Worm (Caenorhabditis elegans) whole organism, early embryonic: ENCODE results near the gene srx-33.

Source experiments
- B0310.2 ChIP-seq: sonication (generic microtip); optimal IDR thresholded peaks from 2 replicates; lab custom pipeline; 2016; ENCODE audit warnings: mild to moderate bottlenecking, missing genetic modification characterization, missing compliant biosample characterization
- F13C5.2 ChIP-seq: sonication (generic microtip); optimal IDR thresholded peaks from 2 replicates; lab custom pipeline; 2017; ENCODE audit warnings: mild to moderate bottlenecking, missing genetic modification characterization, inconsistent platforms, missing compliant biosample characterization
- aly-1 ChIP-seq: sonication (generic microtip); optimal IDR thresholded peaks from 2 replicates; lab custom pipeline; 2016; ENCODE audit warnings: missing genetic modification characterization, missing compliant biosample characterization
- ama-1 ChIP-seq: fragments of 150-350 bp; optimal IDR thresholded peaks from 2 replicates; lab custom pipeline; 2014
- ceh-13 ChIP-seq: fragments of 200-800 bp; sonication (Bioruptor generic); optimal IDR thresholded peaks from 2 replicates; lab custom pipeline; 2018; ENCODE audit warnings: mild to moderate bottlenecking, missing genetic modification characterization, missing compliant biosample characterization
- ceh-36 ChIP-seq: sonication (generic microtip); optimal IDR thresholded peaks from 2 replicates; lab custom pipeline; 2016; ENCODE audit warnings: missing genetic modification characterization, inconsistent platforms, missing compliant biosample characterization
- ets-7 ChIP-seq: sonication (generic microtip); optimal IDR thresholded peaks from 2 replicates; lab custom pipeline; 2016; ENCODE audit warnings: missing genotype, missing genetic modification characterization, missing compliant biosample characterization
- flt-1 ChIP-seq: fragments of 200-800 bp; sonication (Bioruptor generic); IDR thresholded peaks from 2 replicates; pipeline ENCODE4 v1.3.6; 2022; ENCODE audit warnings: missing genetic modification characterization, missing compliant biosample characterization
- hmbx-1 ChIP-seq: sonication (generic microtip); optimal IDR thresholded peaks from 2 replicates; lab custom pipeline; 2016; ENCODE audit warnings: mild to moderate bottlenecking, missing genetic modification characterization, missing compliant biosample characterization
- hmg-4 ChIP-seq: fragments of 200-800 bp; sonication (Bioruptor generic); optimal IDR thresholded peaks from 2 replicates; lab custom pipeline; 2018; ENCODE audit warnings: mild to moderate bottlenecking, missing genetic modification characterization, missing compliant biosample characterization
- hnd-1 ChIP-seq: sonication (generic microtip); optimal IDR thresholded peaks from 2 replicates; lab custom pipeline; 2016; ENCODE audit warnings: missing genetic modification characterization, missing compliant biosample characterization
- pes-1 ChIP-seq: fragments of 200-800 bp; sonication (Bioruptor generic); IDR thresholded peaks from 2 replicates; pipeline ENCODE4 v1.3.6; 2022; ENCODE audit warnings: missing genetic modification reagents, missing genetic modification characterization, missing compliant biosample characterization
- scrt-1 ChIP-seq: fragments of 200-800 bp; sonication (Bioruptor generic); IDR thresholded peaks from 2 replicates; pipeline ENCODE4 v1.3.6; 2022; ENCODE audit warnings: missing genetic modification characterization, missing compliant biosample characterization
- sea-1 ChIP-seq: fragments of 200-800 bp; sonication (Bioruptor generic); conservative IDR thresholded peaks from 2 replicates; pipeline ENCODE4 v1.3.6; 2022; ENCODE audit warnings: missing genetic modification characterization, missing compliant biosample characterization
- tbx-11 ChIP-seq: fragments of 200-800 bp; sonication (Bioruptor generic); IDR thresholded peaks from 2 replicates; pipeline ENCODE4 v1.3.6; 2022; ENCODE audit warnings: missing genetic modification characterization, missing compliant biosample characterization
- tbx-37 ChIP-seq: fragments of 200-800 bp; sonication (Bioruptor generic); conservative IDR thresholded peaks from 2 replicates; pipeline ENCODE4 v1.3.6; 2022; ENCODE audit warnings: missing genetic modification reagents, missing genetic modification characterization, missing compliant biosample characterization
- tra-4 ChIP-seq: sonication (generic microtip); optimal IDR thresholded peaks from 2 replicates; lab custom pipeline; 2017; ENCODE audit warnings: missing genetic modification characterization, missing compliant biosample characterization

The srx-33 gene

DNA sequence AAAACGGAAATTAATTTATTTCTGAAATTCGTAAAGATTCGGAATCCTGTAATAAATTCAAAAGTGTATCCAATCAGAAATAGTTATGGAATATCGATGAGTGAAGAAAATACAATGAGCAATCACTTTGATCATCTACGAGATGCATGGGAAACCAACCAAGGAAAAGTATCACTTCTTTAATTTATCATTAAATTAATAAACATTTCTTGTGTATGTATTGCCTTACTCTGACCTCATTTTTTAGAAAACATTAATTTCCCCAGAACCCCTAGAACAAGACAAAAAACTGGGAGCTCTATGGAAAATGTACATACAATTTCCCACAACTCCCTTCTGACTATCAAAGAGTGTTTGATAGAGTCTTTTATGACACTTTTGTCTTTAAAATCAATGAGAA is 15.3 kb upstream of the srx-33 start, which contains the start of gene F10D2.16:
Gene F10D2.16 (plus strand): TSS at position 301 of the 400 bp plus-strand sequence.
- TF ChIP-seq tbx-37 (GFP tag; lab: Robert Waterston, UW) (no peak), B0310.2 (tag; lab: Kevin White, UChicago) (no peak), tbx-11 (no peak), sea-1 (GFP tag; lab: Robert Waterston, UW) (no peak), ceh-36 (no peak), scrt-1 (GFP tag; lab: Robert Waterston, UW) (no peak), hmbx-1 (tag; lab: Kevin White, UChicago) (no peak), pes-1 (GFP tag; lab: Robert Waterston, UW) (no peak), ceh-13 (GFP tag; lab: Kevin White, UChicago) (no peak), hnd-1 (tag; lab: Kevin White, UChicago) (no peak), flt-1 (GFP tag; lab: Robert Waterston, UW) (no peak), ets-7 (tag; lab: Kevin White, UChicago) (no peak)

DNA sequence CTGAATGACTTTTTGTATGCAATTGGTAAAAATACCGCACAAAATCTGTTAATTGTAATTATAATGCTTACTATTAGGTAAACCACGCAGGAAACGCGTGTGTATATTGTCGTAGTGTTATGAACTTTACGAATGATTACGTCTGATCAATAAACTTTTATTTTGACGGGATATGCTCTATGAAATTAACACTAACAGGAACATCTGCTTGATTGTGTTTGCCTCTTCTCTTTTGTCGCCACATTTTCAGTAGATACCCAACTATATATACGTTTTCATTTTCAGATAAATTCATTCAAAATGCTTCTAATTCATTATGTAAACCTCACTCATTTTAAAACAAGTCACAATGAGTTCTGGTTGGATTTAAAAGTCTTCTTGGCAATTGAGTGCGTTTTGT is 13.6 kb upstream of the srx-33 start, which contains the start of gene sre-10:
Gene sre-10 (plus strand): TSS at position 301 of the 400 bp plus-strand sequence.
- no peak for TF ChIP-seq sea-1 (GFP tag; lab: Robert Waterston, UW)
- no peak for TF ChIP-seq F13C5.2 (tag; lab: Kevin White, UChicago)
- TF ChIP-seq tbx-11, result no peak
- no peak for TF ChIP-seq pes-1 (GFP tag; lab: Robert Waterston, UW)
- TF ChIP-seq ama-1, result no peak
- no peak for TF ChIP-seq ceh-13 (GFP tag; lab: Kevin White, UChicago)
- no peak for TF ChIP-seq aly-1 (tag; lab: Kevin White, UChicago)
- no peak for TF ChIP-seq ets-7 (tag; lab: Kevin White, UChicago)
- TF ChIP-seq hmg-4 (GFP tag; lab: Kevin White, UChicago), result no peak

ce11 chrV:7130974-7131373 is 12.3 kb upstream of the srx-33 start, which contains the start of gene srx-36:
TSS of gene srx-36 (minus strand) at chrV:7131074.
- TF ChIP-seq flt-1 (GFP tag; lab: Robert Waterston, UW) (no peak), sea-1 (GFP tag; lab: Robert Waterston, UW) (no peak), ets-7 (tag; lab: Kevin White, UChicago) (no peak), ama-1 (no peak), tbx-11 (no peak), B0310.2 (tag; lab: Kevin White, UChicago) (no peak), tbx-37 (GFP tag; lab: Robert Waterston, UW) (no peak), aly-1 (tag; lab: Kevin White, UChicago) (no peak), hmbx-1 (tag; lab: Kevin White, UChicago) (no peak)

ce11 chrV:7129460-7129859 is 10.8 kb upstream of the srx-33 start, which contains the start of gene T01C4.8:
TSS of gene T01C4.8 (minus strand) at chrV:7129560.
- TF ChIP-seq aly-1 (tag; lab: Kevin White, UChicago), result no peak
- no peak for TF ChIP-seq pes-1 (GFP tag; lab: Robert Waterston, UW)
- TF ChIP-seq flt-1 (GFP tag; lab: Robert Waterston, UW), result no peak
- TF ChIP-seq hmbx-1 (tag; lab: Kevin White, UChicago), result no peak
- no peak for TF ChIP-seq B0310.2 (tag; lab: Kevin White, UChicago)
- TF ChIP-seq hnd-1 (tag; lab: Kevin White, UChicago), result no peak
- no peak for TF ChIP-seq sea-1 (GFP tag; lab: Robert Waterston, UW)
- TF ChIP-seq scrt-1 (GFP tag; lab: Robert Waterston, UW), result no peak
- no peak for TF ChIP-seq ama-1
- no peak for TF ChIP-seq F13C5.2 (tag; lab: Kevin White, UChicago)
- no peak for TF ChIP-seq ceh-36
- TF ChIP-seq tbx-11, result no peak
- no peak for TF ChIP-seq tbx-37 (GFP tag; lab: Robert Waterston, UW)
- no peak for TF ChIP-seq ets-7 (tag; lab: Kevin White, UChicago)
- no peak for TF ChIP-seq tra-4 (tag; lab: Kevin White, UChicago)
- TF ChIP-seq ceh-13 (GFP tag; lab: Kevin White, UChicago), result no peak
- TF ChIP-seq hmg-4 (GFP tag; lab: Kevin White, UChicago), result no peak

ce11 chrV:7123979-7124378 is 5.3 kb upstream of the srx-33 start:
- TF ChIP-seq pes-1 (GFP tag; lab: Robert Waterston, UW) (no peak), aly-1 (tag; lab: Kevin White, UChicago) (no peak), hmbx-1 (tag; lab: Kevin White, UChicago) (no peak), sea-1 (GFP tag; lab: Robert Waterston, UW) (no peak), hmg-4 (GFP tag; lab: Kevin White, UChicago) (no peak), B0310.2 (tag; lab: Kevin White, UChicago) (no peak), ceh-13 (GFP tag; lab: Kevin White, UChicago) (no peak), ets-7 (tag; lab: Kevin White, UChicago) (no peak), hnd-1 (tag; lab: Kevin White, UChicago) (no peak), tra-4 (tag; lab: Kevin White, UChicago) (no peak), ama-1 (no peak), scrt-1 (GFP tag; lab: Robert Waterston, UW) (no peak), tbx-37 (GFP tag; lab: Robert Waterston, UW) (no peak), F13C5.2 (tag; lab: Kevin White, UChicago) (no peak), ceh-36 (no peak)

DNA sequence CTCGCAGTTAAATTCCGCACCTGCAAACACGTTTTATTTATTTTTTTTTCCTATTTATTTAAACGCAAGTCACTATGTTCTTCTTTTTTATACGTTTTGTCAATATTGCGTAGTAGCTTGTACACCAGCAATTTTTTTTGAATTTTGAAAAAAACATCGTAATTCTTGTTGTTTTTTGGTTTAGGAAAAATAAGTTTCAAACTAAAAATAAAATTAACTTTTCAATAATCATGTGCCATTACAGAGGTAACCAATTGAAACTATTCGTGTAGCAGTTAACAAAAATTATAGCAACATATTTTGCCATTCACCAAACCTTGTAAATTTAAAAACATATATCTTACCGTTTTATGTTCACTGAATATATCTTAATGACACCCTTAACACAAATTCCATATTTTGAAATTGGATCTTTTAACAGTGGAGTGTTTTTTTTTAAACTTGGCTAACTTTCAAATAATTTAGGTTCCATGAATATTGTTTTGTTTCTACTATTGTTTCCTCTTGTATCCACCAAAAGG is 4.6 kb upstream of the srx-33 start, which contains the start of gene lmd-5:
Gene lmd-5 (plus strand): TSS at position 471 of the 521 bp plus-strand sequence.
- TF ChIP-seq ceh-36 (no peak), pes-1 (GFP tag; lab: Robert Waterston, UW) (no peak), hnd-1 (tag; lab: Kevin White, UChicago) (no peak), tbx-37 (GFP tag; lab: Robert Waterston, UW) (no peak), hmbx-1 (tag; lab: Kevin White, UChicago) (no peak), flt-1 (GFP tag; lab: Robert Waterston, UW) (no peak), tbx-11 (no peak), F13C5.2 (tag; lab: Kevin White, UChicago) (no peak), aly-1 (tag; lab: Kevin White, UChicago) (no peak), scrt-1 (GFP tag; lab: Robert Waterston, UW) (no peak), B0310.2 (tag; lab: Kevin White, UChicago) (no peak), ets-7 (tag; lab: Kevin White, UChicago) (no peak)
